Fruit fly (Drosophila melanogaster) whole organism, pupa: ENCODE results near the gene CG14357.

ENCODE experiments used
- CG10348 ChIP-seq: fragments of 200-800 bp; sonication (Bioruptor generic); IDR thresholded peaks from 2 replicates; pipeline ENCODE4 v1.3.6; 2022; ENCODE audit warnings: missing biosample characterization, missing genetic modification characterization
- CG12605 ChIP-seq: fragments of 200-800 bp; sonication (Bioruptor generic); IDR thresholded peaks from 2 replicates; pipeline ENCODE4 v1.3.6; 2022; ENCODE audit warnings: missing biosample characterization, missing genetic modification characterization
- CG13204 ChIP-seq: fragments of 200-800 bp; sonication (Bioruptor generic); optimal IDR thresholded peaks from 2 replicates; lab custom pipeline; 2018; ENCODE audit warnings: missing biosample characterization, mild to moderate bottlenecking, missing genetic modification characterization, moderate library complexity
- CG14655 ChIP-seq: fragments of 200-800 bp; sonication (Bioruptor generic); optimal IDR thresholded peaks from 3 replicates; lab custom pipeline; 2017; ENCODE audit warnings: mild to moderate bottlenecking, missing biosample characterization, missing genetic modification reagents, missing genetic modification characterization
- CG15710 ChIP-seq: fragments of 200-800 bp; sonication (Bioruptor generic); optimal IDR thresholded peaks from 2 replicates; lab custom pipeline; 2018; ENCODE audit warnings: missing biosample characterization, mild to moderate bottlenecking, missing genetic modification characterization, moderate library complexity
- CG17806 ChIP-seq: fragments of 200-800 bp; sonication (Bioruptor generic); optimal IDR thresholded peaks from 2 replicates; lab custom pipeline; 2018; ENCODE audit warnings: missing biosample characterization, mild to moderate bottlenecking, missing genetic modification characterization, moderate library complexity
- CG32121 ChIP-seq: fragments of 200-800 bp; sonication (Bioruptor generic); IDR thresholded peaks from 2 replicates; pipeline ENCODE4 v1.3.6; 2022; ENCODE audit warnings: missing biosample characterization, missing genetic modification characterization
- CG34367 ChIP-seq: fragments of 200-800 bp; sonication (Bioruptor generic); optimal IDR thresholded peaks from 2 replicates; lab custom pipeline; 2018; ENCODE audit warnings: missing biosample characterization, mild to moderate bottlenecking, missing genetic modification characterization
- CG4496 ChIP-seq: fragments of 200-800 bp; sonication (Bioruptor generic); IDR thresholded peaks from 3 replicates; pipeline ENCODE4 v1.3.6; 2022; ENCODE audit warnings: missing biosample characterization, missing genetic modification characterization
- CG8159 ChIP-seq: fragments of 200-800 bp; sonication (Bioruptor generic); optimal IDR thresholded peaks from 3 replicates; lab custom pipeline; 2018; ENCODE audit warnings: missing biosample characterization, mild to moderate bottlenecking, missing genetic modification characterization, moderate library complexity
- CG8301 ChIP-seq: fragments of 200-800 bp; sonication (Bioruptor generic); optimal IDR thresholded peaks from 2 replicates; lab custom pipeline; 2018; ENCODE audit warnings: missing biosample characterization, mild to moderate bottlenecking, missing genetic modification characterization
- CG9948 ChIP-seq: fragments of 200-800 bp; sonication (Bioruptor generic); optimal IDR thresholded peaks from 2 replicates; lab custom pipeline; 2018; ENCODE audit warnings: missing biosample characterization, mild to moderate bottlenecking, missing genetic modification characterization, moderate library complexity
- D1 ChIP-seq: fragments of 200-800 bp; sonication (Bioruptor generic); optimal IDR thresholded peaks from 2 replicates; lab custom pipeline; 2018; ENCODE audit warnings: missing biosample characterization, mild to moderate bottlenecking, missing genetic modification characterization, moderate library complexity
- EcR ChIP-seq: fragments of 200-800 bp; sonication (Bioruptor generic); optimal IDR thresholded peaks from 3 replicates; lab custom pipeline; 2019; ENCODE audit warnings: missing biosample characterization, missing genetic modification characterization, mild to moderate bottlenecking, moderate library complexity, missing genetic modification reagents
- Ets98B ChIP-seq: fragments of 200-800 bp; sonication (Bioruptor generic); IDR thresholded peaks from 2 replicates; pipeline ENCODE4 v1.3.6; 2022; ENCODE audit warnings: missing biosample characterization, missing genetic modification characterization
- Pif1A ChIP-seq: fragments of 200-800 bp; sonication (Bioruptor generic); optimal IDR thresholded peaks from 3 replicates; lab custom pipeline; 2016; ENCODE audit warnings: missing biosample characterization, missing genetic modification characterization
- Pif1B ChIP-seq: fragments of 200-800 bp; sonication (Bioruptor generic); optimal IDR thresholded peaks from 3 replicates; lab custom pipeline; 2016; ENCODE audit warnings: missing biosample characterization, missing genetic modification characterization
- Snoo ChIP-seq: fragments of 200-800 bp; sonication (Bioruptor generic); optimal IDR thresholded peaks from 3 replicates; lab custom pipeline; 2017; ENCODE audit warnings: missing biosample characterization, mild to moderate bottlenecking, missing genetic modification characterization, inconsistent platforms
- fd96Ca ChIP-seq: fragments of 200-800 bp; sonication (Bioruptor generic); IDR thresholded peaks from 3 replicates; pipeline ENCODE4 v1.3.6; 2022; ENCODE audit warnings: missing biosample characterization, missing genetic modification characterization
- gl ChIP-seq: fragments of 200-800 bp; sonication (Bioruptor generic); optimal IDR thresholded peaks from 2 replicates; lab custom pipeline; 2018; ENCODE audit warnings: missing biosample characterization, mild to moderate bottlenecking, missing genetic modification characterization
- rn ChIP-seq: fragments of 200-800 bp; sonication (Bioruptor generic); IDR thresholded peaks from 2 replicates; pipeline ENCODE4 v1.3.6; 2022; ENCODE audit warnings: missing biosample characterization, missing genetic modification characterization

CG14357 gene

DNA sequence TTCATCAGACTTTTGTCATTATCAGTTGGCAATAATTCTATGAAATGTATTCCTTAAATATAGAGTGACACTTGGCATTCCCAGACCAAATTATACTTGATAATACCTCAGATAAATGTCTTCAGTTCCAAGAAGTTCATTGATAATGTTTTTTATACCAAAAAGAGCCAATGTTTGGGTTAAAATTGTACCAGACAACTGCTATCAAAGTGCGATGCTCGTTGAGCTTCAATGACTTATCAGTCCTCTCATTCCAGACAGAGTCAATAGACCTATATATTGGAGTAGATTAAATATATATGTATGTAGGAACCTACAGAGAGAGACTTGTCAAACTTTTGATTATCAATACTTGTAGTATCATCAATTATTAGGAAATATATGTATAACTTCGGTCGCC lies 46.7 kb downstream of the CG14357 start:
- TF ChIP-seq CG34367 (tag; lab: Kevin White, UChicago), result no peak
- no peak for TF ChIP-seq CG10348
- no peak for TF ChIP-seq Ets98B (GFP tag; lab: Robert Waterston, UW)
- no peak for TF ChIP-seq CG13204
- TF ChIP-seq EcR (GFP tag; lab: Kevin White, UChicago), result peak; percentile 77

- no peak for TF ChIP-seq CG15710
- no peak for TF ChIP-seq CG12605 (GFP tag; lab: Robert Waterston, UW)
- no peak for TF ChIP-seq CG9948
- TF ChIP-seq Pif1A (GFP tag; lab: Kevin White, UChicago), result no peak
- TF ChIP-seq Ets98B (GFP tag; lab: Robert Waterston, UW), result no peak
These were observed 47.6 kb downstream of the CG14357 start for dm6 chr3R:14064158-14064969.

DNA sequence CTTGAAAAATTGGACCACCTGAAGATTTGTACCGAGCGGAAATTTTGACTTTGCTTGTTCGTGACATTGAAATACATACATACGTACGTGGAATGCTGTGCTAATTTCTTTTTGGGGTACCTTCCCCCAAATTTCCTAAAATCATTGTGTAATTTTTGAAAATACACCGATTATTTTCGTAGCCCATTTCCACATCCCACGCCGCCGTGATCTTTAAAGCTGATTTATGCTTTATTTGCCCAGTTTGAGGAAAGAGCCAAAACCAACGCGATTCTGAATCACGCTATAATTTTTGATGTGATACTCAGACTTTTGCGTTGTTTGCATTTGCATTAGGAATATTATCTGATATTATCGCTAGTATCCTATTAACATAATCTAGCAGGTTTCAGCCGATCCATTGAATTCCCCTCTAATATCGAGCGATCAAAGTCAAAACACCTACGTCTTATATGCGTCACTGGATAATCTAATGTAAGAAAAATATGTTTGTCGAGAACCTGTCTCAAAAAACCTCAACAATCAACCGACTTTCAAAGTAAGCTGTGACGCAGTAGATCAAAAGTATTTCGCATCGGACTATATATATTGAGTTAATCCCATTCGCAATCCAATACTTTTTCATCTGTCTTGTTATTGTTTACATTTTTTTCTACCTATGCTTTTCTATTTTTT lies 49.0 kb downstream of the CG14357 start:
- TF ChIP-seq gl (tag; lab: Kevin White, UChicago) (no peak), CG32121 (no peak), Snoo (tag; lab: Kevin White, UChicago) (no peak)

- TF ChIP-seq CG13204, result no peak
- TF ChIP-seq CG15710, result peak; percentile 90
- TF ChIP-seq Pif1A (GFP tag; lab: Kevin White, UChicago), result peak; percentile 40
- TF ChIP-seq fd96Ca (GFP tag; lab: Robert Waterston, UW), result no peak
- TF ChIP-seq Pif1B (GFP tag; lab: Kevin White, UChicago), result no peak
- TF ChIP-seq CG8301, result peak; percentile 49
- TF ChIP-seq CG12605 (GFP tag; lab: Robert Waterston, UW), result no peak
- peak; percentile 70 for TF ChIP-seq CG34367 (tag; lab: Kevin White, UChicago)
- TF ChIP-seq D1 (tag; lab: Kevin White, UChicago), result peak; percentile 28
- peak; percentile 66 for TF ChIP-seq CG4496 (GFP tag; lab: Robert Waterston, UW)
- TF ChIP-seq CG10348, result no peak
- TF ChIP-seq gl (tag; lab: Kevin White, UChicago), result peak; percentile 17
- no peak for TF ChIP-seq Snoo (tag; lab: Kevin White, UChicago)
- no peak for TF ChIP-seq rn (GFP tag; lab: Robert Waterston, UW)
- no peak for TF ChIP-seq Ets98B (GFP tag; lab: Robert Waterston, UW)
- TF ChIP-seq CG9948, result peak; percentile 81
- peak; percentile 42 for TF ChIP-seq EcR (GFP tag; lab: Kevin White, UChicago)
- TF ChIP-seq CG32121, result no peak
- TF ChIP-seq CG17806 (tag; lab: Kevin White, UChicago), result peak; percentile 86
- peak; percentile 66 for TF ChIP-seq CG14655 (GFP tag; lab: Kevin White, UChicago)
- TF ChIP-seq CG8159, result peak; percentile 94
These were observed 49.7 kb downstream of the CG14357 start for dm6 chr3R:14061988-14062868.
